Worm (Caenorhabditis elegans) whole organism, early embryonic: ENCODE results near the gene anmt-2.

Experiments used
- B0310.2 ChIP-seq: sonication (generic microtip); optimal IDR thresholded peaks from 2 replicates; lab custom pipeline; 2016; ENCODE audit warnings: mild to moderate bottlenecking, missing genetic modification characterization, missing compliant biosample characterization
- F13C5.2 ChIP-seq: sonication (generic microtip); optimal IDR thresholded peaks from 2 replicates; lab custom pipeline; 2017; ENCODE audit warnings: mild to moderate bottlenecking, missing genetic modification characterization, inconsistent platforms, missing compliant biosample characterization
- aly-1 ChIP-seq: sonication (generic microtip); optimal IDR thresholded peaks from 2 replicates; lab custom pipeline; 2016; ENCODE audit warnings: missing genetic modification characterization, missing compliant biosample characterization
- ama-1 ChIP-seq: fragments of 150-350 bp; optimal IDR thresholded peaks from 2 replicates; lab custom pipeline; 2014
- ceh-13 ChIP-seq: fragments of 200-800 bp; sonication (Bioruptor generic); optimal IDR thresholded peaks from 2 replicates; lab custom pipeline; 2018; ENCODE audit warnings: mild to moderate bottlenecking, missing genetic modification characterization, missing compliant biosample characterization
- ceh-36 ChIP-seq: sonication (generic microtip); optimal IDR thresholded peaks from 2 replicates; lab custom pipeline; 2016; ENCODE audit warnings: missing genetic modification characterization, inconsistent platforms, missing compliant biosample characterization
- ets-7 ChIP-seq: sonication (generic microtip); optimal IDR thresholded peaks from 2 replicates; lab custom pipeline; 2016; ENCODE audit warnings: missing genotype, missing genetic modification characterization, missing compliant biosample characterization
- flt-1 ChIP-seq: fragments of 200-800 bp; sonication (Bioruptor generic); IDR thresholded peaks from 2 replicates; pipeline ENCODE4 v1.3.6; 2022; ENCODE audit warnings: missing genetic modification characterization, missing compliant biosample characterization
- hmbx-1 ChIP-seq: sonication (generic microtip); optimal IDR thresholded peaks from 2 replicates; lab custom pipeline; 2016; ENCODE audit warnings: mild to moderate bottlenecking, missing genetic modification characterization, missing compliant biosample characterization
- hmg-4 ChIP-seq: fragments of 200-800 bp; sonication (Bioruptor generic); optimal IDR thresholded peaks from 2 replicates; lab custom pipeline; 2018; ENCODE audit warnings: mild to moderate bottlenecking, missing genetic modification characterization, missing compliant biosample characterization
- hnd-1 ChIP-seq: sonication (generic microtip); optimal IDR thresholded peaks from 2 replicates; lab custom pipeline; 2016; ENCODE audit warnings: missing genetic modification characterization, missing compliant biosample characterization
- pes-1 ChIP-seq: fragments of 200-800 bp; sonication (Bioruptor generic); IDR thresholded peaks from 2 replicates; pipeline ENCODE4 v1.3.6; 2022; ENCODE audit warnings: missing genetic modification reagents, missing genetic modification characterization, missing compliant biosample characterization
- scrt-1 ChIP-seq: fragments of 200-800 bp; sonication (Bioruptor generic); IDR thresholded peaks from 2 replicates; pipeline ENCODE4 v1.3.6; 2022; ENCODE audit warnings: missing genetic modification characterization, missing compliant biosample characterization
- sea-1 ChIP-seq: fragments of 200-800 bp; sonication (Bioruptor generic); conservative IDR thresholded peaks from 2 replicates; pipeline ENCODE4 v1.3.6; 2022; ENCODE audit warnings: missing genetic modification characterization, missing compliant biosample characterization
- tbx-11 ChIP-seq: fragments of 200-800 bp; sonication (Bioruptor generic); IDR thresholded peaks from 2 replicates; pipeline ENCODE4 v1.3.6; 2022; ENCODE audit warnings: missing genetic modification characterization, missing compliant biosample characterization
- tbx-37 ChIP-seq: fragments of 200-800 bp; sonication (Bioruptor generic); conservative IDR thresholded peaks from 2 replicates; pipeline ENCODE4 v1.3.6; 2022; ENCODE audit warnings: missing genetic modification reagents, missing genetic modification characterization, missing compliant biosample characterization
- tra-4 ChIP-seq: sonication (generic microtip); optimal IDR thresholded peaks from 2 replicates; lab custom pipeline; 2017; ENCODE audit warnings: missing genetic modification characterization, missing compliant biosample characterization

Gene anmt-2

DNA sequence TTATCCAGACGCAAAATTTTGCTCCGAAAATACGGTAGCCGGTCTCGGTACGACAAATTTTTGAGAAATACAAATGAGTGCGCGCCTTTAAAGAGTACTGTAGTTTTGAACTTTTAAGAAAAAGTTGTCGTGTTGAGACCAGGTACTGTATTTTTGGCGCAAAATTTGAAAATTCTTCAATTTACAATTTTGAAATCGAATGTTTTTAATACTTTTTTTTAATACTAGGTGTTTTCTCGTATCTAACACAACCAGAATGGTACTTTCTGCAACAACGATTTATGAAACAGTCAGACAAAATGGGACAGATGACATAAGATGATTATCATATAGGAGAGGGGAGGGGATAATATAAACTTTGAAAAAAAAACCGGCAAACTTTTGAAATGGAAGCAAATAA is 38.2 kb upstream of the anmt-2 start:
- TF ChIP-seq aly-1 (tag; lab: Kevin White, UChicago) = no peak
- TF ChIP-seq F13C5.2 (tag; lab: Kevin White, UChicago) = no peak
- no peak for TF ChIP-seq ceh-13
- no peak for TF ChIP-seq tbx-37
- no peak for TF ChIP-seq sea-1 (GFP tag; lab: Robert Waterston, UW)
- no peak for TF ChIP-seq tra-4 (tag; lab: Kevin White, UChicago)
- TF ChIP-seq hmbx-1 (tag; lab: Kevin White, UChicago) = no peak
- no peak for TF ChIP-seq ceh-36
- no peak for TF ChIP-seq B0310.2

- no peak for TF ChIP-seq flt-1 (GFP tag; lab: Robert Waterston, UW)
- no peak for TF ChIP-seq tbx-37
Observed at ce11 chrIII:6194480-6194879, 36.9 kb upstream of the anmt-2 start, which contains the start of gene ugt-66. Gene ugt-66, minus strand, starts transcription at chrIII:6194580.

- TF ChIP-seq tra-4 (tag; lab: Kevin White, UChicago) (no peak), hnd-1 (tag; lab: Kevin White, UChicago) (no peak), ets-7 (tag; lab: Kevin White, UChicago) (no peak), scrt-1 (GFP tag; lab: Robert Waterston, UW) (no peak)
Observed at ce11 chrIII:6190810-6191209, 33.3 kb upstream of the anmt-2 start, which contains the start of gene C23G10.5. Gene C23G10.5, plus strand, starts transcription at chrIII:6191110.

DNA sequence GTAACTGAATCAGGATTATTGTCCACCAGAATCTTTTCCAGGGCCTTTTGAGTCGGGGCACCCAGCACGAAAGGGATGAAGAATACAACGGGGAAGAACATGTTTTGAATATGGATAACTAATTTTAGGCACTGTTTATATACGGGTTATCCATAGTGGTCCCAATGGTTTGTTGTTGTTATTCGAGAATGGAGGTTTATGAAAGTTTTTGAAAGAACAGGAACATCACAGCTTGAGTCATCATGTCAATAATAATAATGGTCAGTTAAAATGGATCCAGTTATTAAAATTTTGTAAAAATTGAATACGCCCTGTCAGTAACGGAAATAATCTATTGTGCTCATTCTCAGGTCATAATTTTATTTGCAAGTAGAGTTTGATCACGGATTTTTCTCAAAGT is 25.6 kb upstream of the anmt-2 start, which contains the start of gene nas-28:
nas-28 (minus strand) TSS at position 101 of the 400 bp plus-strand sequence.
- TF ChIP-seq ets-7 (tag; lab: Kevin White, UChicago) (no peak), sea-1 (GFP tag; lab: Robert Waterston, UW) (no peak), F13C5.2 (tag; lab: Kevin White, UChicago) (no peak), tbx-11 (GFP tag; lab: Robert Waterston, UW) (no peak), hnd-1 (tag; lab: Kevin White, UChicago) (no peak), scrt-1 (GFP tag; lab: Robert Waterston, UW) (no peak), ceh-36 (no peak), hmg-4 (GFP tag; lab: Kevin White, UChicago) (no peak), aly-1 (tag; lab: Kevin White, UChicago) (no peak)

ce11 chrIII:6180294-6180693 is 22.7 kb upstream of the anmt-2 start:
- TF ChIP-seq F13C5.2 (tag; lab: Kevin White, UChicago) (no peak), flt-1 (GFP tag; lab: Robert Waterston, UW) (no peak), hnd-1 (tag; lab: Kevin White, UChicago) (no peak), hmg-4 (GFP tag; lab: Kevin White, UChicago) (no peak), ets-7 (tag; lab: Kevin White, UChicago) (no peak), ceh-13 (no peak), B0310.2 (no peak), sea-1 (GFP tag; lab: Robert Waterston, UW) (no peak), scrt-1 (GFP tag; lab: Robert Waterston, UW) (no peak), pes-1 (no peak), aly-1 (tag; lab: Kevin White, UChicago) (no peak), ceh-36 (no peak), hmbx-1 (tag; lab: Kevin White, UChicago) (no peak), tra-4 (tag; lab: Kevin White, UChicago) (no peak), ama-1 (no peak), tbx-11 (GFP tag; lab: Robert Waterston, UW) (no peak), tbx-37 (no peak)

- TF ChIP-seq aly-1 (tag; lab: Kevin White, UChicago) = no peak
- no peak for TF ChIP-seq tbx-37
- no peak for TF ChIP-seq flt-1 (GFP tag; lab: Robert Waterston, UW)
- TF ChIP-seq tra-4 (tag; lab: Kevin White, UChicago) = no peak
- no peak for TF ChIP-seq ceh-13
- no peak for TF ChIP-seq sea-1 (GFP tag; lab: Robert Waterston, UW)
- TF ChIP-seq pes-1 = no peak
- TF ChIP-seq hmbx-1 (tag; lab: Kevin White, UChicago) = no peak
- TF ChIP-seq hmg-4 (GFP tag; lab: Kevin White, UChicago) = no peak
- no peak for TF ChIP-seq ets-7 (tag; lab: Kevin White, UChicago)
- TF ChIP-seq F13C5.2 (tag; lab: Kevin White, UChicago) = no peak
Observed at ce11 chrIII:6179062-6179461, 21.5 kb upstream of the anmt-2 start.

ce11 chrIII:6178586-6178985 is 21.0 kb upstream of the anmt-2 start, which contains the start of gene F42A10.7:
Gene F42A10.7, minus strand, starts transcription at chrIII:6178686.
- no peak for TF ChIP-seq tbx-11 (GFP tag; lab: Robert Waterston, UW)
- no peak for TF ChIP-seq hmbx-1 (tag; lab: Kevin White, UChicago)
- no peak for TF ChIP-seq aly-1 (tag; lab: Kevin White, UChicago)
- no peak for TF ChIP-seq tbx-37
- no peak for TF ChIP-seq ceh-13
- TF ChIP-seq scrt-1 (GFP tag; lab: Robert Waterston, UW) = no peak
- no peak for TF ChIP-seq F13C5.2 (tag; lab: Kevin White, UChicago)
- TF ChIP-seq tra-4 (tag; lab: Kevin White, UChicago) = no peak
- no peak for TF ChIP-seq ama-1
- TF ChIP-seq ets-7 (tag; lab: Kevin White, UChicago) = no peak
- TF ChIP-seq hnd-1 (tag; lab: Kevin White, UChicago) = no peak
- no peak for TF ChIP-seq flt-1 (GFP tag; lab: Robert Waterston, UW)
- TF ChIP-seq pes-1 = no peak
- no peak for TF ChIP-seq hmg-4 (GFP tag; lab: Kevin White, UChicago)
- TF ChIP-seq B0310.2 = no peak
- no peak for TF ChIP-seq sea-1 (GFP tag; lab: Robert Waterston, UW)
- TF ChIP-seq ceh-36 = no peak

DNA sequence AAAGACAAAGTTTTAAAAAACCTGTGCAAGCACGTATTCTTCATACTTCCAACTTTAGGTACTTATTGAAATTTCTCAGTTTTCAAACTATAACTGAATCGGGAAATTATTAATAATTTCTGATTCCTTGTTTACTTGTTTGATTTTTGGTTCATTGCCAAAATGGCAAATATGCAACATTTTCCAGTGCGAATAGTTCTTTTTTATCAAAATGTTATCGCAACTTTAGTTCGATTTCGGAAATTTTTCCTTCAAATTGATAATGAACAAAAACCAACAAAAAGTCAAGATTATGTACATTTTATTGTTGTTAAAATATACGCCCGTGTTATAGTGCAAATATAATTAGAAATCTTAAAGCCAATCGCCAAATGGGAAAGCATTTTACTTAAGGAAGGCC is 20.1 kb upstream of the anmt-2 start:
- no peak for TF ChIP-seq hmbx-1 (tag; lab: Kevin White, UChicago)
- TF ChIP-seq tbx-37 = no peak
- no peak for TF ChIP-seq ceh-13
- TF ChIP-seq tra-4 (tag; lab: Kevin White, UChicago) = no peak
- no peak for TF ChIP-seq ama-1
- no peak for TF ChIP-seq scrt-1 (GFP tag; lab: Robert Waterston, UW)
- TF ChIP-seq pes-1 = no peak
- no peak for TF ChIP-seq sea-1 (GFP tag; lab: Robert Waterston, UW)
- TF ChIP-seq F13C5.2 (tag; lab: Kevin White, UChicago) = no peak
- TF ChIP-seq hnd-1 (tag; lab: Kevin White, UChicago) = no peak
